Fruit fly (Drosophila melanogaster): ENCODE measurements around the gene Syp.

dm6 chr3R:20779969-20780368 lies 23.4 kb downstream of the Syp start:
- TF ChIP-seq ttk (optimal IDR thresholded peaks at IDR 0.05) (no peak), psq (optimal IDR thresholded peaks at IDR 0.05) (no peak), Sin3A (optimal IDR thresholded peaks at IDR 0.05) (no peak), insv (optimal IDR thresholded peaks at IDR 0.05) (no peak), Myc (optimal IDR thresholded peaks at IDR 0.05) (no peak), h (optimal IDR thresholded peaks at IDR 0.05) (no peak)
